Worm (Caenorhabditis elegans) whole organism, early embryonic: ENCODE measurements around the gene ift-81.

ENCODE experiments used
- B0310.2 ChIP-seq: sonication (generic microtip); optimal IDR thresholded peaks from 2 replicates; lab custom pipeline; 2016; ENCODE audit warnings: mild to moderate bottlenecking, missing genetic modification characterization, missing compliant biosample characterization
- F13C5.2 ChIP-seq: sonication (generic microtip); optimal IDR thresholded peaks from 2 replicates; lab custom pipeline; 2017; ENCODE audit warnings: mild to moderate bottlenecking, missing genetic modification characterization, inconsistent platforms, missing compliant biosample characterization
- aly-1 ChIP-seq: sonication (generic microtip); optimal IDR thresholded peaks from 2 replicates; lab custom pipeline; 2016; ENCODE audit warnings: missing genetic modification characterization, missing compliant biosample characterization
- ama-1 ChIP-seq: fragments of 150-350 bp; optimal IDR thresholded peaks from 2 replicates; lab custom pipeline; 2014
- ceh-13 ChIP-seq: fragments of 200-800 bp; sonication (Bioruptor generic); optimal IDR thresholded peaks from 2 replicates; lab custom pipeline; 2018; ENCODE audit warnings: mild to moderate bottlenecking, missing genetic modification characterization, missing compliant biosample characterization
- ceh-36 ChIP-seq: sonication (generic microtip); optimal IDR thresholded peaks from 2 replicates; lab custom pipeline; 2016; ENCODE audit warnings: missing genetic modification characterization, inconsistent platforms, missing compliant biosample characterization
- ets-7 ChIP-seq: sonication (generic microtip); optimal IDR thresholded peaks from 2 replicates; lab custom pipeline; 2016; ENCODE audit warnings: missing genotype, missing genetic modification characterization, missing compliant biosample characterization
- flt-1 ChIP-seq: fragments of 200-800 bp; sonication (Bioruptor generic); IDR thresholded peaks from 2 replicates; pipeline ENCODE4 v1.3.6; 2022; ENCODE audit warnings: missing genetic modification characterization, missing compliant biosample characterization
- hmbx-1 ChIP-seq: sonication (generic microtip); optimal IDR thresholded peaks from 2 replicates; lab custom pipeline; 2016; ENCODE audit warnings: mild to moderate bottlenecking, missing genetic modification characterization, missing compliant biosample characterization
- hmg-4 ChIP-seq: fragments of 200-800 bp; sonication (Bioruptor generic); optimal IDR thresholded peaks from 2 replicates; lab custom pipeline; 2018; ENCODE audit warnings: mild to moderate bottlenecking, missing genetic modification characterization, missing compliant biosample characterization
- hnd-1 ChIP-seq: sonication (generic microtip); optimal IDR thresholded peaks from 2 replicates; lab custom pipeline; 2016; ENCODE audit warnings: missing genetic modification characterization, missing compliant biosample characterization
- pes-1 ChIP-seq: fragments of 200-800 bp; sonication (Bioruptor generic); IDR thresholded peaks from 2 replicates; pipeline ENCODE4 v1.3.6; 2022; ENCODE audit warnings: missing genetic modification reagents, missing genetic modification characterization, missing compliant biosample characterization
- scrt-1 ChIP-seq: fragments of 200-800 bp; sonication (Bioruptor generic); IDR thresholded peaks from 2 replicates; pipeline ENCODE4 v1.3.6; 2022; ENCODE audit warnings: missing genetic modification characterization, missing compliant biosample characterization
- sea-1 ChIP-seq: fragments of 200-800 bp; sonication (Bioruptor generic); conservative IDR thresholded peaks from 2 replicates; pipeline ENCODE4 v1.3.6; 2022; ENCODE audit warnings: missing genetic modification characterization, missing compliant biosample characterization
- tbx-11 ChIP-seq: fragments of 200-800 bp; sonication (Bioruptor generic); IDR thresholded peaks from 2 replicates; pipeline ENCODE4 v1.3.6; 2022; ENCODE audit warnings: missing genetic modification characterization, missing compliant biosample characterization
- tbx-37 ChIP-seq: fragments of 200-800 bp; sonication (Bioruptor generic); conservative IDR thresholded peaks from 2 replicates; pipeline ENCODE4 v1.3.6; 2022; ENCODE audit warnings: missing genetic modification reagents, missing genetic modification characterization, missing compliant biosample characterization
- tra-4 ChIP-seq: sonication (generic microtip); optimal IDR thresholded peaks from 2 replicates; lab custom pipeline; 2017; ENCODE audit warnings: missing genetic modification characterization, missing compliant biosample characterization

The ift-81 gene

ce11 chrX:5303500-5303899, 5.1 kb downstream of the ift-81 start, which contains the start of gene ags-3:
ags-3 (minus strand) TSS chrX:5303600.
- no peak for TF ChIP-seq scrt-1
- TF ChIP-seq B0310.2 (tag; lab: Kevin White, UChicago), result no peak
- no peak for TF ChIP-seq ama-1 (lab: Kevin White, UChicago)
- no peak for TF ChIP-seq ets-7 (tag; lab: Kevin White, UChicago)
- TF ChIP-seq hmbx-1 (tag; lab: Kevin White, UChicago), result no peak
- no peak for TF ChIP-seq ceh-36 (tag; lab: Kevin White, UChicago)
- TF ChIP-seq hmg-4 (GFP tag; lab: Kevin White, UChicago), result no peak
- no peak for TF ChIP-seq flt-1 (GFP tag; lab: Robert Waterston, UW)
- TF ChIP-seq sea-1 (GFP tag; lab: Robert Waterston, UW), result no peak
- no peak for TF ChIP-seq tra-4 (tag; lab: Kevin White, UChicago)
- no peak for TF ChIP-seq hnd-1 (tag; lab: Kevin White, UChicago)
- TF ChIP-seq ceh-13, result no peak
- TF ChIP-seq tbx-11, result no peak
- TF ChIP-seq F13C5.2 (tag; lab: Kevin White, UChicago), result no peak
- TF ChIP-seq tbx-37, result no peak
- TF ChIP-seq pes-1, result no peak

ce11 chrX:5309622-5310021, 11.3 kb downstream of the ift-81 start:
- TF ChIP-seq scrt-1 (no peak), hmg-4 (GFP tag; lab: Kevin White, UChicago) (no peak), hnd-1 (tag; lab: Kevin White, UChicago) (no peak), hmbx-1 (tag; lab: Kevin White, UChicago) (no peak), sea-1 (GFP tag; lab: Robert Waterston, UW) (no peak), ceh-36 (tag; lab: Kevin White, UChicago) (no peak), ama-1 (lab: Kevin White, UChicago) (no peak), tra-4 (tag; lab: Kevin White, UChicago) (no peak), ceh-13 (no peak), tbx-11 (no peak), aly-1 (tag; lab: Kevin White, UChicago) (no peak), pes-1 (no peak), F13C5.2 (tag; lab: Kevin White, UChicago) (no peak)

- TF ChIP-seq F13C5.2 (tag; lab: Kevin White, UChicago) (no peak), aly-1 (tag; lab: Kevin White, UChicago) (no peak), pes-1 (no peak), ceh-13 (no peak)
These were observed 12.8 kb downstream of the ift-81 start for ce11 chrX:5311174-5311573.

ce11 chrX:5319214-5319838, 21.0 kb downstream of the ift-81 start:
- no peak for TF ChIP-seq hmg-4 (GFP tag; lab: Kevin White, UChicago)
- TF ChIP-seq scrt-1, result no peak; the same call in none of the 2 replicates
- TF ChIP-seq flt-1 (GFP tag; lab: Robert Waterston, UW), result peak; percentile 88
- TF ChIP-seq ama-1 (lab: Kevin White, UChicago), result no peak
- peak; percentile 85 for TF ChIP-seq tbx-37
- TF ChIP-seq ceh-36 (tag; lab: Kevin White, UChicago), result peak; percentile 80
- no peak; the same call in 1 of the 2 replicates for TF ChIP-seq sea-1 (GFP tag; lab: Robert Waterston, UW)
- TF ChIP-seq ets-7 (tag; lab: Kevin White, UChicago), result peak; percentile 23
- peak; percentile 79 for TF ChIP-seq F13C5.2 (tag; lab: Kevin White, UChicago)
- peak; percentile 68 for TF ChIP-seq B0310.2 (tag; lab: Kevin White, UChicago)
- peak; percentile 83 for TF ChIP-seq tbx-11
- TF ChIP-seq pes-1, result peak; percentile 88
- peak; percentile 78 for TF ChIP-seq ceh-13
- TF ChIP-seq aly-1 (tag; lab: Kevin White, UChicago), result peak; percentile 72
- peak; percentile 64 for TF ChIP-seq tra-4 (tag; lab: Kevin White, UChicago)
- TF ChIP-seq hmbx-1 (tag; lab: Kevin White, UChicago), result peak; percentile 41
- TF ChIP-seq hnd-1 (tag; lab: Kevin White, UChicago), result peak; percentile 65

- no peak for TF ChIP-seq hmg-4 (GFP tag; lab: Kevin White, UChicago)
- TF ChIP-seq scrt-1, result no peak
- TF ChIP-seq aly-1 (tag; lab: Kevin White, UChicago), result no peak
- no peak for TF ChIP-seq flt-1 (GFP tag; lab: Robert Waterston, UW)
- no peak for TF ChIP-seq hmbx-1 (tag; lab: Kevin White, UChicago)
- no peak for TF ChIP-seq hnd-1 (tag; lab: Kevin White, UChicago)
- TF ChIP-seq pes-1, result no peak
- TF ChIP-seq ceh-36 (tag; lab: Kevin White, UChicago), result no peak
- TF ChIP-seq ama-1 (lab: Kevin White, UChicago), result no peak
- no peak for TF ChIP-seq B0310.2 (tag; lab: Kevin White, UChicago)
These were observed 23.2 kb downstream of the ift-81 start for ce11 chrX:5321563-5321962.

ce11 chrX:5323287-5323686, 24.9 kb downstream of the ift-81 start, which contains the start of gene sto-2:
sto-2 (minus strand) TSS chrX:5323387.
- TF ChIP-seq hnd-1 (tag; lab: Kevin White, UChicago) (no peak), ceh-13 (no peak), sea-1 (GFP tag; lab: Robert Waterston, UW) (no peak), hmg-4 (GFP tag; lab: Kevin White, UChicago) (no peak), ets-7 (tag; lab: Kevin White, UChicago) (no peak), pes-1 (no peak), tra-4 (tag; lab: Kevin White, UChicago) (no peak), F13C5.2 (tag; lab: Kevin White, UChicago) (no peak), ama-1 (lab: Kevin White, UChicago) (no peak)

- no peak for TF ChIP-seq flt-1 (GFP tag; lab: Robert Waterston, UW)
- no peak for TF ChIP-seq hmg-4 (GFP tag; lab: Kevin White, UChicago)
- no peak for TF ChIP-seq B0310.2 (tag; lab: Kevin White, UChicago)
- TF ChIP-seq scrt-1, result no peak
- no peak for TF ChIP-seq tbx-11
- TF ChIP-seq hmbx-1 (tag; lab: Kevin White, UChicago), result no peak
- no peak for TF ChIP-seq pes-1
- no peak for TF ChIP-seq ets-7 (tag; lab: Kevin White, UChicago)
- no peak for TF ChIP-seq tbx-37
- TF ChIP-seq hnd-1 (tag; lab: Kevin White, UChicago), result no peak
- no peak for TF ChIP-seq aly-1 (tag; lab: Kevin White, UChicago)
- no peak for TF ChIP-seq tra-4 (tag; lab: Kevin White, UChicago)
- no peak for TF ChIP-seq ceh-13
- no peak for TF ChIP-seq sea-1 (GFP tag; lab: Robert Waterston, UW)
- TF ChIP-seq F13C5.2 (tag; lab: Kevin White, UChicago), result no peak
These were observed 30.9 kb downstream of the ift-81 start, which contains the start of gene C26B9.5 for ce11 chrX:5329236-5329635. C26B9.5 (plus strand) TSS chrX:5329479.
